Fruit fly (Drosophila melanogaster) whole organism: Measurements from ENCODE around the gene Ude.

Experiments used
- CG8478 ChIP-seq: fragments of >200 bp; optimal IDR thresholded peaks from 2 replicates; lab custom pipeline; 2018; ENCODE audit warnings: inconsistent platforms
- Dll ChIP-seq: fragments of >200 bp; optimal IDR thresholded peaks from 2 replicates; lab custom pipeline; 2017
- EcR ChIP-seq, 2 experiments: fragments of >200 bp; optimal IDR thresholded peaks; 2 replicates each; lab custom pipeline; 2017; ENCODE audit warnings: missing biosample characterization in 2 of 2, missing genetic modification characterization in 2 of 2, missing genetic modification reagents in 2 of 2
- pan ChIP-seq: fragments of >200 bp; optimal IDR thresholded peaks from 2 replicates; lab custom pipeline; 2017
- psq ChIP-seq: fragments of >200 bp; optimal IDR thresholded peaks from 2 replicates; lab custom pipeline; 2017
- usp ChIP-seq: fragments of >200 bp; optimal IDR thresholded peaks from 2 replicates; lab custom pipeline; 2017; ENCODE audit warnings: missing biosample characterization, missing genetic modification characterization, mixed read lengths

Ude gene

DNA sequence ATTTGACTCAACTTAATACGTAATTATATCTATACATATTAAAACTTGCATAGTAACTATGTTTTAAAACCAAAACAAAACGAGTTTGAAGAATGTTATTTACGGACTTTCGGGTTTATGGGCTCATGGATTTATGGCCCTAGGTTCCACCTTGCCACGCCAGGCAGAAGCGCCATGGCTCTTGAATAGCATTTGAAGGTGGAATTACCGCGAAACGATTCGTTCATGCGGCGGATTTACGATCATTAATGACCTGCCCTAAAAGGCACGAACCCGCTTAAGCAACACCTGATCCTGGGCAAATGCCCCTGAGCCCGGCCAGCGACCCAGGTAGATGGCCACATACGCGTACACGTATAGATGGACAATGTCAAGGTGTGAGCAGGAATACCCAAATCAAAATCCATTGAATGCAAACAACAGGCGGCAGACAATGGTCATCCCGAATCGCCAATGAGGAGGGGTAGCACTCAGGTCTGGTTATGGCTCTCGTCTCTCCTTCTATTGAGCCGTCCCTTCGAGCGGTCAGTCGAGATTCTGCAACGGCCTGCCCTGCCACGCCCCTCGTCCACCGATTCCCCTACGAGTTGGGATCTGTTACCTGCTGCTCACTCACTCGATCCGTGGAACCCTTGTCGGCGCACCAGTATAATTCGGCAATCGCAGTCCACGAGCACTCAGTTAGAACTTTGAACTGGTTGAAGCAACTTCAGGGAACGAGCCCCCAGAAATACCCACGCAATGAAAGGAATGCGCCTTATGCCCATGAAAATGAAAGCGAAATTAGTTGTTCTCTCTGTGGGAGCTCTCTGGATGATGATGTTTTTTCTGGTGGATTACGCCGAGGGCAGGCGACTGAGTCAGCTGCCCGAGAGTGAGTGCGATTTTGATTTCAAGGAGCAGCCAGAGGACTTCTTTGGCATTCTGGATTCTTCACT lies 50.1 kb downstream of the Ude start, which contains the start of gene tld:
Gene tld, plus strand, starts transcription at position 677 of the 938 bp plus-strand sequence.
- TF ChIP-seq CG8478 (lab: Kevin White, UChicago): no peak
- TF ChIP-seq usp (GFP tag; lab: Kevin White, UChicago): no peak
- TF ChIP-seq Dll (lab: Kevin White, UChicago): no peak
- TF ChIP-seq pan: no peak
- TF ChIP-seq EcR (GFP tag; optimal IDR thresholded peaks at IDR 0.05; lab: Kevin White, UChicago): no peak
- TF ChIP-seq psq (lab: Kevin White, UChicago): no peak
